Fruit fly (Drosophila melanogaster) whole organism, wandering third instar larva: ENCODE results near the gene CG34178.
A peak's percentile ranks its signal among the peaks of the same experiment; 100 is the strongest.

ENCODE experiments used
- Abd-B ChIP-seq: fragments of >200 bp; optimal IDR thresholded peaks from 2 replicates; lab custom pipeline; 2017; ENCODE audit warnings: missing biosample characterization, missing genetic modification characterization
- CG32264 ChIP-seq: fragments of 200-800 bp; sonication (Bioruptor generic); optimal IDR thresholded peaks from 2 replicates; lab custom pipeline; 2016; ENCODE audit warnings: missing biosample characterization, missing genetic modification characterization
- CG9705 ChIP-seq: fragments of 200-800 bp; sonication (Bioruptor generic); optimal IDR thresholded peaks from 2 replicates; lab custom pipeline; 2018; ENCODE audit warnings: missing biosample characterization, mild to moderate bottlenecking, missing genetic modification characterization
- CrebA ChIP-seq: fragments of 200-800 bp; sonication (Bioruptor generic); optimal IDR thresholded peaks from 2 replicates; lab custom pipeline; 2016; ENCODE audit warnings: missing biosample characterization, mild to moderate bottlenecking, missing genetic modification characterization, borderline replicate concordance
- Dif ChIP-seq: fragments of 200-275, 200-300 bp; sonication (Bioruptor generic); optimal IDR thresholded peaks from 2 replicates; lab custom pipeline; 2018; ENCODE audit warnings: missing biosample characterization, missing genetic modification characterization; ENCODE audit not compliant: partially characterized antibody
- GATAd ChIP-seq: sonication (Bioruptor generic); optimal IDR thresholded peaks from 2 replicates; lab custom pipeline; 2016; ENCODE audit warnings: missing biosample characterization, missing genetic modification characterization
- HLH106 ChIP-seq: fragments of 200-800 bp; optimal IDR thresholded peaks from 3 replicates; lab custom pipeline; 2019; ENCODE audit warnings: missing biosample characterization, mild to moderate bottlenecking, missing genetic modification characterization, moderate library complexity
- Hr83 ChIP-seq: fragments of 200-300 bp; sonication (Bioruptor generic); optimal IDR thresholded peaks from 2 replicates; lab custom pipeline; 2016; ENCODE audit warnings: missing biosample characterization, mild to moderate bottlenecking, missing genetic modification characterization, moderate library complexity; ENCODE audit not compliant: poor library complexity, severe bottlenecking
- Myc ChIP-seq: fragments of >200 bp; optimal IDR thresholded peaks from 2 replicates; lab custom pipeline; 2017
- N ChIP-seq: fragments of >200 bp; optimal IDR thresholded peaks from 2 replicates; lab custom pipeline; 2018; ENCODE audit warnings: missing biosample characterization, missing external identifiers, missing genetic modification characterization
- OdsH ChIP-seq: fragments of 200-800 bp; sonication (Bioruptor generic); optimal IDR thresholded peaks from 2 replicates; lab custom pipeline; 2016; ENCODE audit warnings: missing biosample characterization, mild to moderate bottlenecking, missing genetic modification characterization
- Rel ChIP-seq, 2 experiments: fragments of 200-800 bp; sonication (Bioruptor generic) in 1 of 2; optimal IDR thresholded peaks; 2 replicates in 1 of 2; 3 replicates in 1 of 2; lab custom pipeline; 2016 to 2019; ENCODE audit warnings: mild to moderate bottlenecking in 2 of 2, missing biosample characterization in 2 of 2, missing genetic modification characterization in 2 of 2, moderate library complexity in 1 of 2
- Sp1 ChIP-seq: fragments of 200-800 bp; sonication (Bioruptor generic); optimal IDR thresholded peaks from 3 replicates; lab custom pipeline; 2019; ENCODE audit warnings: missing biosample characterization, mild to moderate bottlenecking, missing genetic modification characterization, moderate library complexity
- br ChIP-seq: fragments of 200-800 bp; sonication (Bioruptor generic); optimal IDR thresholded peaks from 2 replicates; lab custom pipeline; 2016; ENCODE audit warnings: missing biosample characterization, missing genetic modification characterization
- brk ChIP-seq: fragments of 200-800 bp; sonication (Bioruptor generic); optimal IDR thresholded peaks from 2 replicates; lab custom pipeline; 2016; ENCODE audit warnings: missing biosample characterization, mild to moderate bottlenecking, missing genetic modification characterization
- dmrt93B ChIP-seq: fragments of 200-800 bp; sonication (Bioruptor generic); optimal IDR thresholded peaks from 2 replicates; lab custom pipeline; 2018; ENCODE audit warnings: missing biosample characterization, mild to moderate bottlenecking, missing genetic modification characterization
- dsf ChIP-seq: sonication (Bioruptor generic); optimal IDR thresholded peaks from 2 replicates; lab custom pipeline; 2016; ENCODE audit warnings: missing biosample characterization, missing genetic modification characterization, borderline replicate concordance
- ey ChIP-seq: fragments of 200-800 bp; sonication (Bioruptor generic); optimal IDR thresholded peaks from 2 replicates; lab custom pipeline; 2016; ENCODE audit warnings: missing biosample characterization, missing genetic modification characterization
- foxo ChIP-seq, 2 experiments: fragments of 200-800 bp; sonication (Bioruptor generic); optimal IDR thresholded peaks; 2 replicates in 1 of 2; 3 replicates in 1 of 2; lab custom pipeline; 2016 to 2017; ENCODE audit warnings: missing biosample characterization in 2 of 2, missing genetic modification characterization in 2 of 2
- fru ChIP-seq: fragments of 200-800 bp; sonication (Bioruptor generic); optimal IDR thresholded peaks from 3 replicates; lab custom pipeline; 2016; ENCODE audit warnings: missing biosample characterization, mild to moderate bottlenecking, missing genetic modification characterization
- h ChIP-seq: fragments of 200-800 bp; sonication (Bioruptor generic); optimal IDR thresholded peaks from 3 replicates; lab custom pipeline; 2016; ENCODE audit warnings: missing biosample characterization, mild to moderate bottlenecking, missing genetic modification characterization
- jim ChIP-seq: fragments of 175-275, 200-325 bp; sonication (Bioruptor generic); optimal IDR thresholded peaks from 2 replicates; lab custom pipeline; 2016; ENCODE audit warnings: missing biosample characterization, mild to moderate bottlenecking, missing genetic modification characterization
- lola ChIP-seq: fragments of >200 bp; optimal IDR thresholded peaks from 2 replicates; lab custom pipeline; 2017; ENCODE audit warnings: missing biosample characterization, missing genetic modification characterization
- pan ChIP-seq: fragments of >200 bp; optimal IDR thresholded peaks from 2 replicates; lab custom pipeline; 2017
- psq ChIP-seq: fragments of 200-800 bp; sonication (Bioruptor generic); optimal IDR thresholded peaks from 3 replicates; lab custom pipeline; 2017; ENCODE audit warnings: missing biosample characterization, mild to moderate bottlenecking, missing genetic modification characterization, moderate library complexity
- rgr ChIP-seq: fragments of 200-800 bp; sonication (Bioruptor generic); optimal IDR thresholded peaks from 3 replicates; lab custom pipeline; 2016; ENCODE audit warnings: missing biosample characterization, mild to moderate bottlenecking, missing genetic modification characterization
- sage ChIP-seq: fragments of 200-800 bp; sonication (Bioruptor generic); optimal IDR thresholded peaks from 2 replicates; lab custom pipeline; 2016; ENCODE audit warnings: missing biosample characterization, mild to moderate bottlenecking, missing genetic modification characterization
- sv ChIP-seq: fragments of 200-800 bp; sonication (Bioruptor generic); optimal IDR thresholded peaks from 3 replicates; lab custom pipeline; 2016; ENCODE audit warnings: missing biosample characterization, missing genetic modification characterization
- tai ChIP-seq: sonication (Bioruptor generic); optimal IDR thresholded peaks from 2 replicates; lab custom pipeline; 2016; ENCODE audit warnings: missing biosample characterization, missing genetic modification characterization
- woc ChIP-seq: sonication (Bioruptor generic); optimal IDR thresholded peaks from 2 replicates; lab custom pipeline; 2016; ENCODE audit warnings: missing biosample characterization, mild to moderate bottlenecking, missing genetic modification characterization

Gene CG34178

dm6 chr2L:4448582-4449016 lies 14.9 kb downstream of the CG34178 start, which contains the start of gene MFS18:
MFS18 (minus strand) TSS chr2L:4448635.
- TF ChIP-seq lola (GFP tag; lab: Kevin White, UChicago) (no peak), fru (GFP tag; lab: Kevin White, UChicago) (peak; percentile 92), CG32264 (GFP tag; lab: Kevin White, UChicago) (peak; percentile 79), woc (peak; percentile 87), Dif (GFP tag; lab: Kevin White, UChicago) (no peak), Myc (peak; percentile 77), foxo (GFP tag; optimal IDR thresholded peaks at IDR 0.05; lab: Kevin White, UChicago) (peak; percentile 56 to 96), CG9705 (GFP tag; lab: Kevin White, UChicago) (peak; percentile 87), OdsH (peak; percentile 97), psq (GFP tag; lab: Kevin White, UChicago) (peak; percentile 95), ey (GFP tag; lab: Kevin White, UChicago) (peak; percentile 87), sage (GFP tag; lab: Kevin White, UChicago) (peak; percentile 95), HLH106 (tag; lab: Kevin White, UChicago) (peak; percentile 97), br (peak; percentile 87), sv (GFP tag; lab: Kevin White, UChicago) (peak; percentile 97), GATAd (GFP tag; lab: Kevin White, UChicago) (peak; percentile 77), tai (GFP tag; lab: Kevin White, UChicago) (no peak), dsf (GFP tag; lab: Kevin White, UChicago) (peak; percentile 89), Abd-B (GFP tag; lab: Kevin White, UChicago) (no peak), CrebA (GFP tag; lab: Kevin White, UChicago) (no peak), Rel (GFP tag; optimal IDR thresholded peaks at IDR 0.05; lab: Kevin White, UChicago) (peak; percentile 39), Rel (tag; optimal IDR thresholded peaks at IDR 0.05; lab: Kevin White, UChicago) (peak; percentile 60), rgr (peak; percentile 96), Sp1 (GFP tag; lab: Kevin White, UChicago) (peak; percentile 94), Hr83 (GFP tag; lab: Kevin White, UChicago) (peak; percentile 50), brk (GFP tag; lab: Kevin White, UChicago) (no peak), N (no peak), dmrt93B (GFP tag; lab: Kevin White, UChicago) (peak; percentile 97), pan (lab: Kevin White, UChicago) (no peak), h (GFP tag; lab: Kevin White, UChicago) (peak; percentile 96)

- TF ChIP-seq pan (lab: Kevin White, UChicago) (no peak), GATAd (GFP tag; lab: Kevin White, UChicago) (no peak), rgr (no peak), br (no peak), lola (GFP tag; lab: Kevin White, UChicago) (no peak), Myc (no peak), Abd-B (GFP tag; lab: Kevin White, UChicago) (no peak), HLH106 (tag; lab: Kevin White, UChicago) (no peak), jim (no peak), Hr83 (GFP tag; lab: Kevin White, UChicago) (no peak), fru (GFP tag; lab: Kevin White, UChicago) (no peak)
Measured at dm6 chr2L:4452798-4453197, 19.1 kb downstream of the CG34178 start, which contains the start of gene CG15439. CG15439 (minus strand) TSS chr2L:4453038.

- TF ChIP-seq rgr, result peak; percentile 15
- TF ChIP-seq Myc, result peak; percentile 49
- TF ChIP-seq brk (GFP tag; lab: Kevin White, UChicago), result no peak
Measured at dm6 chr2L:4454009-4454689, 20.4 kb downstream of the CG34178 start, which contains the start of the genes Secp43 and ND-B8. Secp43 (minus strand) TSS chr2L:4454453. ND-B8 (plus strand) TSS chr2L:4454626.

dm6 chr2L:4456539-4456994 lies 22.9 kb downstream of the CG34178 start, which contains the start of gene Gs1l:
Gs1l (minus strand) TSS chr2L:4456807.
- TF ChIP-seq Rel (GFP tag; optimal IDR thresholded peaks at IDR 0.05; lab: Kevin White, UChicago) (no peak), Rel (tag; optimal IDR thresholded peaks at IDR 0.05; lab: Kevin White, UChicago) (peak; percentile 26), Sp1 (GFP tag; lab: Kevin White, UChicago) (peak; percentile 25), psq (GFP tag; lab: Kevin White, UChicago) (no peak), woc (peak; percentile 56), Hr83 (GFP tag; lab: Kevin White, UChicago) (no peak)
